Worm (Caenorhabditis elegans) whole organism, L1 larva: ENCODE results near the gene srd-34.

Experiments
- efl-1 ChIP-seq, 4 experiments: fragments of 150-350 bp; optimal IDR thresholded peaks in 3 of 4; peaks in 1 of 4; 1 replicate in 1 of 4; 2 replicates in 3 of 4; lab custom pipeline; 2014; ENCODE audit warnings: missing biosample characterization in 2 of 4, missing genetic modification characterization in 2 of 4, missing genetic modification reagents in 2 of 4
- lin-13 ChIP-seq: fragments of 150-350 bp; optimal IDR thresholded peaks from 2 replicates; lab custom pipeline; 2014; ENCODE audit warnings: missing biosample characterization, missing genetic modification reagents, missing genetic modification characterization
- lin-15B ChIP-seq: fragments of 150-350 bp; sonication (generic microtip); optimal IDR thresholded peaks from 3 replicates; lab custom pipeline; 2014; ENCODE audit warnings: missing biosample characterization, missing genetic modification characterization
- lin-39 ChIP-seq: fragments of 150-350 bp; optimal IDR thresholded peaks from 2 replicates; lab custom pipeline; 2014; ENCODE audit warnings: missing biosample characterization, missing genetic modification reagents, missing genetic modification characterization
- nhr-11 ChIP-seq: fragments of 150-350 bp; optimal IDR thresholded peaks from 2 replicates; lab custom pipeline; 2014; ENCODE audit warnings: missing biosample characterization, missing genetic modification characterization
- skn-1 ChIP-seq: fragments of 150-350 bp; optimal IDR thresholded peaks from 2 replicates; lab custom pipeline; 2014; ENCODE audit warnings: missing biosample characterization, missing genetic modification characterization
- snpc-4 ChIP-seq: fragments of 150-350 bp; optimal IDR thresholded peaks from 2 replicates; lab custom pipeline; 2014; ENCODE audit warnings: missing biosample characterization, missing genetic modification characterization

- no peak for TF ChIP-seq lin-39
- TF ChIP-seq snpc-4 (tag; lab: Kevin White, UChicago), result no peak
- TF ChIP-seq lin-13, result no peak
- no peak for TF ChIP-seq efl-1 (optimal IDR thresholded peaks at IDR 0.05; lab: Kevin White, UChicago)
- no peak for TF ChIP-seq efl-1 (GFP tag; optimal IDR thresholded peaks at IDR 0.05 in 1 of 2; lab: Kevin White, UChicago)
- TF ChIP-seq skn-1 (tag; lab: Kevin White, UChicago), result no peak
- no peak for TF ChIP-seq lin-15B (tag; lab: Kevin White, UChicago)
- no peak for TF ChIP-seq nhr-11 (tag; lab: Kevin White, UChicago)
Measured at ce11 chrV:10568496-10568895, 19.6 kb upstream of the srd-34 start.
